Worm (Caenorhabditis elegans) whole organism, midembryonic: Measurements from ENCODE around the gene rbm-25.

Experiments used
- klf-2 ChIP-seq: fragments of 200-800 bp; sonication (Bioruptor generic); conservative IDR thresholded peaks from 2 replicates; pipeline ENCODE4 v1.3.6; 2022; ENCODE audit warnings: missing genetic modification reagents, missing genetic modification characterization, missing compliant biosample characterization
- med-1 ChIP-seq: sonication (generic microtip); optimal IDR thresholded peaks from 2 replicates; lab custom pipeline; 2017; ENCODE audit warnings: missing genetic modification characterization, mild to moderate bottlenecking, missing compliant biosample characterization, antibody characterized with exemption, missing genetic modification reagents; ENCODE audit not compliant: insufficient read depth
- tab-1 ChIP-seq: fragments of 200-800 bp; sonication (Bioruptor generic); IDR thresholded peaks from 2 replicates; pipeline ENCODE4 v1.3.6; 2022; ENCODE audit warnings: missing genetic modification characterization, missing compliant biosample characterization
- ztf-23 ChIP-seq: fragments of 200-800 bp; sonication (Bioruptor generic); IDR thresholded peaks from 2 replicates; pipeline ENCODE4 v1.3.6; 2022; ENCODE audit warnings: missing genetic modification reagents, missing genetic modification characterization, missing compliant biosample characterization
- ztf-29 ChIP-seq: fragments of 200-800 bp; sonication (Bioruptor generic); IDR thresholded peaks from 2 replicates; pipeline ENCODE4 v1.3.6; 2022; ENCODE audit warnings: missing genetic modification reagents, missing genetic modification characterization, missing compliant biosample characterization

ce11 chrV:12531084-12531483 lies 33.1 kb downstream of the rbm-25 start:
- no peak for TF ChIP-seq ztf-23
- no peak for TF ChIP-seq klf-2 (GFP tag; lab: Robert Waterston, UW)
- TF ChIP-seq ztf-29 (GFP tag; lab: Robert Waterston, UW) = no peak
- TF ChIP-seq tab-1 (GFP tag; lab: Robert Waterston, UW) = no peak
- TF ChIP-seq med-1 (GFP tag; lab: Kevin White, UChicago) = no peak
